Worm (Caenorhabditis elegans): ENCODE measurements around the gene gly-7.
A peak's percentile ranks its signal among the peaks of the same experiment; 100 is the strongest.

gly-7 gene

DNA sequence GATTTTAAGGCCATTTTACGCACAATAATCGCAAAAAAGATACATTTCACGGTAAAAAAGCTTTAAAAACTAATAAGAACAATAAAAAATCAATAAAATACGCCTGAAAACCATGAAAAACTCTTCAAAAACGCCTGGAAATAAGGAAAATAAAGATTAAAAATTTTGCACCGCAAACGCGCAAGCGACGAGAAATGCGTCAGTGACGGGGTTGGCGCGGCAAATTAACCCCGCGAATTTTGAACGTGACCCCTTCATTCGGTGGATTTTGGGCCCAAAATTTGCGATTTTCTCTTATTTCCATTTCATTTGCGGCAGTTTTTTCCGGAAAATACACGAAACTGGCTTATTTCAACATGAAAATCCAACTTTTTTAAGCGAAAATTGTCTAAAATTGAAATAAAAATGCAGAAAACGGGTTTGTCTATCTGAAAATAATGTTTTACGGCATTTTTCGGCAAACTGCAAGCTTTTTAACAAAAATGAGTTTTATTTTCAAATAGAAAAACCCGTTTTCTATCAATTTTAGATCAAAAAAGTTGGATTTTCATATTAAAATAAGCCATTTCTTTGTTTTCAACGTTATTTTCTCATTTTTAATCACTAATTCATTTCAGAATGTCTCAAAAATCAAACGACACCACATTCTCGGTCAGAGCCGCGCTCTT is 47.6 kb upstream of the gly-7 start, which contains the start of gene knl-3:
Gene knl-3, plus strand, starts transcription at position 618 of the 668 bp plus-strand sequence.
- TF ChIP-seq unc-62 (GFP tag; optimal IDR thresholded peaks at IDR 0.05) = no peak
- TF ChIP-seq mep-1 (tag; optimal IDR thresholded peaks at IDR 0.05) = peak; percentile 96
- peak; percentile 85 for TF ChIP-seq isw-1 (GFP tag; IDR thresholded peaks at IDR 0.05)
- TF ChIP-seq nhr-19 (GFP tag; conservative IDR thresholded peaks at IDR 0.05) = peak; percentile 91
- TF ChIP-seq fkh-4 (tag; optimal IDR thresholded peaks at IDR 0.05; ENCODE audit: borderline replicate concordance) = peak; percentile 40
- TF ChIP-seq lin-39 (tag; optimal IDR thresholded peaks at IDR 0.05) = peak; percentile 82
- TF ChIP-seq nhr-28 (tag; optimal IDR thresholded peaks at IDR 0.05) = no peak
- TF ChIP-seq tbx-2 (tag; optimal IDR thresholded peaks at IDR 0.05) = peak; percentile 90
- peak; percentile 85 for TF ChIP-seq C16A3.4 (tag; optimal IDR thresholded peaks at IDR 0.05)
- TF ChIP-seq xbp-1 (tag; optimal IDR thresholded peaks at IDR 0.05) = peak; percentile 86
- TF ChIP-seq zag-1 (tag; optimal IDR thresholded peaks at IDR 0.05) = peak; percentile 61
- TF ChIP-seq nhr-71 (tag; optimal IDR thresholded peaks at IDR 0.05) = peak; percentile 92
- no peak for TF ChIP-seq nhr-84 (tag; optimal IDR thresholded peaks at IDR 0.05)
- no peak for TF ChIP-seq ets-5 (GFP tag; IDR thresholded peaks at IDR 0.05)
- TF ChIP-seq ceh-88 (GFP tag; IDR thresholded peaks at IDR 0.05) = peak; percentile 52
- TF ChIP-seq fos-1 (tag; optimal IDR thresholded peaks at IDR 0.05) = peak; percentile 71
- peak; percentile 52 for TF ChIP-seq blmp-1 (tag; optimal IDR thresholded peaks at IDR 0.05)
- TF ChIP-seq nhr-77 (tag; optimal IDR thresholded peaks at IDR 0.05) = peak; percentile 76
- TF ChIP-seq ztf-4 (tag; optimal IDR thresholded peaks at IDR 0.05) = peak; percentile 54
- TF ChIP-seq nhr-11 (tag; optimal IDR thresholded peaks at IDR 0.05) = peak; percentile 73
- no peak for TF ChIP-seq ama-1 (optimal IDR thresholded peaks at IDR 0.05)
- TF ChIP-seq nhr-20 (tag; optimal IDR thresholded peaks at IDR 0.05) = peak; percentile 89
- TF ChIP-seq unc-98 (GFP tag; IDR thresholded peaks at IDR 0.05) = peak; percentile 38; the same call in 1 of the 2 replicates
- no peak for TF ChIP-seq tlp-1 (tag; optimal IDR thresholded peaks at IDR 0.05)
- no peak for TF ChIP-seq unc-30 (tag; optimal IDR thresholded peaks at IDR 0.05)
- peak; percentile 72 for TF ChIP-seq nhr-76 (tag; optimal IDR thresholded peaks at IDR 0.05)
- TF ChIP-seq hlh-17 (GFP tag; optimal IDR thresholded peaks at IDR 0.05; ENCODE audit: borderline replicate concordance) = no peak
- TF ChIP-seq efl-3 (GFP tag; optimal IDR thresholded peaks at IDR 0.05) = no peak
- peak; percentile 17 for TF ChIP-seq C04F5.9 (tag; optimal IDR thresholded peaks at IDR 0.05)
- TF ChIP-seq Y116A8C.19 (tag; optimal IDR thresholded peaks at IDR 0.05; ENCODE audit: borderline replicate concordance) = no peak
- no peak for TF ChIP-seq hpl-2 (GFP tag; optimal IDR thresholded peaks at IDR 0.05)
- peak; percentile 92 to 97 for TF ChIP-seq efl-1 (optimal IDR thresholded peaks at IDR 0.05)
- peak; percentile 97 to 100 for TF ChIP-seq efl-1 (GFP tag; optimal IDR thresholded peaks at IDR 0.05 in 1 of 2)
- TF ChIP-seq snu-23 (GFP tag; optimal IDR thresholded peaks at IDR 0.05) = peak; percentile 93
- peak; percentile 54 for TF ChIP-seq sup-37 (GFP tag; optimal IDR thresholded peaks at IDR 0.05)
- peak; percentile 83 for TF ChIP-seq pax-3 (tag; optimal IDR thresholded peaks at IDR 0.05)
- no peak for TF ChIP-seq C34B4.2 (tag; optimal IDR thresholded peaks at IDR 0.05)
- TF ChIP-seq rnt-1 (tag; optimal IDR thresholded peaks at IDR 0.05) = peak; percentile 95
- TF ChIP-seq lin-13 (GFP tag; optimal IDR thresholded peaks at IDR 0.05) = peak; percentile 78
- peak; percentile 81 for TF ChIP-seq aly-2 (tag; optimal IDR thresholded peaks at IDR 0.05)
- peak; percentile 55 for TF ChIP-seq aha-1 (tag; optimal IDR thresholded peaks at IDR 0.05)
- peak in 1 of 2 experiments; percentile 84 for TF ChIP-seq mdl-1 (tag; optimal IDR thresholded peaks at IDR 0.05)
- peak; percentile 84 for TF ChIP-seq unc-86 (tag; optimal IDR thresholded peaks at IDR 0.05)
- peak; percentile 88 for TF ChIP-seq grh-1 (GFP tag; IDR thresholded peaks at IDR 0.05)
- peak in 1 of 2 experiments; percentile 70 for TF ChIP-seq ztf-11 (tag; optimal IDR thresholded peaks at IDR 0.05)
- TF ChIP-seq lin-35 (GFP tag; optimal IDR thresholded peaks at IDR 0.05) = peak; percentile 96 to 98
- no peak for TF ChIP-seq alr-1 (tag; optimal IDR thresholded peaks at IDR 0.05; ENCODE audit: borderline replicate concordance)
- peak; percentile 93 for TF ChIP-seq nhr-47 (tag; optimal IDR thresholded peaks at IDR 0.05)
- TF ChIP-seq unc-130 (tag; optimal IDR thresholded peaks at IDR 0.05) = peak; percentile 28
- peak; percentile 74 for TF ChIP-seq jun-1 (tag; optimal IDR thresholded peaks at IDR 0.05)
- TF ChIP-seq elt-2 (tag; optimal IDR thresholded peaks at IDR 0.05) = peak; percentile 58
- TF ChIP-seq skn-1 (tag; optimal IDR thresholded peaks at IDR 0.05) = peak; percentile 82
- peak; percentile 85 for TF ChIP-seq fkh-8 (tag; optimal IDR thresholded peaks at IDR 0.05)

Data from whole organism, L1 larva.